Worm (Caenorhabditis elegans) whole organism, L2 larva: ENCODE measurements around the gene T06A10.2.

Experiments used
- C34F6.9 ChIP-seq: fragments of 150-350 bp; optimal IDR thresholded peaks from 2 replicates; lab custom pipeline; 2014; ENCODE audit warnings: missing biosample characterization, missing genetic modification characterization
- F13H6.1 ChIP-seq: sonication (generic microtip); optimal IDR thresholded peaks from 2 replicates; lab custom pipeline; 2016; ENCODE audit warnings: missing genetic modification characterization, missing compliant biosample characterization
- R02D3.7 ChIP-seq: fragments of 150-350 bp; optimal IDR thresholded peaks from 2 replicates; lab custom pipeline; 2014; ENCODE audit warnings: missing biosample characterization, missing genetic modification characterization
- Y55F3AM.14 ChIP-seq: fragments of 200-800 bp; sonication (Bioruptor generic); optimal IDR thresholded peaks from 2 replicates; lab custom pipeline; 2018; ENCODE audit warnings: mild to moderate bottlenecking, missing genetic modification characterization, missing compliant biosample characterization
- alr-1 ChIP-seq: fragments of 150-350 bp; optimal IDR thresholded peaks from 2 replicates; lab custom pipeline; 2014; ENCODE audit warnings: missing biosample characterization, missing genetic modification characterization
- ama-1 ChIP-seq: fragments of 150-350 bp; optimal IDR thresholded peaks from 2 replicates; lab custom pipeline; 2018; ENCODE audit warnings: inconsistent platforms
- blmp-1 ChIP-seq: sonication (generic microtip); optimal IDR thresholded peaks from 2 replicates; lab custom pipeline; 2017; ENCODE audit warnings: missing genetic modification characterization, mild to moderate bottlenecking, missing compliant biosample characterization, antibody characterized with exemption, moderate library complexity; ENCODE audit not compliant: insufficient read depth
- ceh-16 ChIP-seq: fragments of 150-350 bp; optimal IDR thresholded peaks from 2 replicates; lab custom pipeline; 2014; ENCODE audit warnings: missing biosample characterization, missing genetic modification characterization
- ceh-82 ChIP-seq: fragments of 150-350 bp; optimal IDR thresholded peaks from 2 replicates; lab custom pipeline; 2014; ENCODE audit warnings: missing biosample characterization, missing genetic modification characterization
- egl-27 ChIP-seq: sonication (generic microtip); optimal IDR thresholded peaks from 3 replicates; lab custom pipeline; 2017; ENCODE audit warnings: missing biosample characterization, missing genetic modification reagents, missing genetic modification characterization
- elt-1 ChIP-seq: fragments of 150-350 bp; optimal IDR thresholded peaks from 2 replicates; lab custom pipeline; 2014; ENCODE audit warnings: missing biosample characterization, missing genetic modification characterization
- elt-3 ChIP-seq: sonication (generic microtip); optimal IDR thresholded peaks from 2 replicates; lab custom pipeline; 2017; ENCODE audit warnings: missing biosample characterization, missing genetic modification characterization
- gmeb-1 ChIP-seq: fragments of 150-350 bp; optimal IDR thresholded peaks from 2 replicates; lab custom pipeline; 2014; ENCODE audit warnings: missing biosample characterization, missing genetic modification characterization
- lin-11 ChIP-seq: fragments of 150-350 bp; sonication (generic microtip); optimal IDR thresholded peaks from 2 replicates; lab custom pipeline; 2014; ENCODE audit warnings: missing biosample characterization, missing genetic modification characterization, inconsistent platforms, mixed read lengths
- lin-13 ChIP-seq: fragments of 150-350 bp; optimal IDR thresholded peaks from 2 replicates; lab custom pipeline; 2014; ENCODE audit warnings: missing biosample characterization, missing genetic modification reagents, missing genetic modification characterization
- lin-39 ChIP-seq: fragments of 150-350 bp; optimal IDR thresholded peaks from 2 replicates; lab custom pipeline; 2014; ENCODE audit warnings: missing biosample characterization, missing genetic modification reagents, missing genetic modification characterization
- lsy-2 ChIP-seq, 2 experiments: fragments of 150-350 bp in 1 of 2; sonication (generic microtip) in 1 of 2; optimal IDR thresholded peaks; 2 replicates each; lab custom pipeline; 2014 to 2017; ENCODE audit warnings: missing biosample characterization in 2 of 2, missing genetic modification characterization in 2 of 2
- nhr-11 ChIP-seq: fragments of 150-350 bp; optimal IDR thresholded peaks from 2 replicates; lab custom pipeline; 2014; ENCODE audit warnings: missing biosample characterization, missing genetic modification characterization
- nhr-129 ChIP-seq: fragments of 150-350 bp; optimal IDR thresholded peaks from 2 replicates; lab custom pipeline; 2014; ENCODE audit warnings: missing biosample characterization, missing genetic modification characterization
- nhr-23 ChIP-seq: fragments of 150-350 bp; optimal IDR thresholded peaks from 2 replicates; lab custom pipeline; 2014; ENCODE audit warnings: missing biosample characterization, missing genetic modification reagents, missing genetic modification characterization
- nhr-237 ChIP-seq: fragments of 150-350 bp; optimal IDR thresholded peaks from 2 replicates; lab custom pipeline; 2014; ENCODE audit warnings: missing biosample characterization, missing genetic modification characterization
- nhr-25 ChIP-seq: fragments of 150-350 bp; sonication (generic microtip); optimal IDR thresholded peaks from 3 replicates; lab custom pipeline; 2014; ENCODE audit warnings: missing biosample characterization, missing genetic modification characterization
- peb-1 ChIP-seq: fragments of 150-350 bp; optimal IDR thresholded peaks from 2 replicates; lab custom pipeline; 2014; ENCODE audit warnings: missing biosample characterization, missing genetic modification characterization
- sem-4 ChIP-seq: fragments of 150-350 bp; optimal IDR thresholded peaks from 2 replicates; lab custom pipeline; 2014; ENCODE audit warnings: missing biosample characterization, missing genetic modification reagents, missing genetic modification characterization
- skn-1 ChIP-seq: sonication (generic microtip); optimal IDR thresholded peaks from 2 replicates; lab custom pipeline; 2017; ENCODE audit warnings: missing biosample characterization, missing genetic modification characterization
- sma-9 ChIP-seq, 2 experiments: fragments of 150-350 bp in 1 of 2; sonication (generic microtip) in 1 of 2; optimal IDR thresholded peaks; 2 replicates each; lab custom pipeline; 2014 to 2016; ENCODE audit warnings: missing genetic modification characterization in 2 of 2, mild to moderate bottlenecking in 1 of 2, missing biosample characterization in 1 of 2, missing compliant biosample characterization in 1 of 2, missing genetic modification reagents in 1 of 2, moderate library complexity in 1 of 2
- unc-39 ChIP-seq: fragments of 150-350 bp; optimal IDR thresholded peaks from 2 replicates; lab custom pipeline; 2014; ENCODE audit warnings: missing biosample characterization, missing genetic modification characterization
- zag-1 ChIP-seq: fragments of 150-350 bp; optimal IDR thresholded peaks from 2 replicates; lab custom pipeline; 2014; ENCODE audit warnings: missing biosample characterization, missing genetic modification characterization
- ztf-1 ChIP-seq: fragments of 200-800 bp; sonication (Bioruptor generic); conservative IDR thresholded peaks from 2 replicates; pipeline ENCODE4 v1.3.6; 2022; ENCODE audit warnings: missing genetic modification characterization, missing compliant biosample characterization
- ztf-11 ChIP-seq: sonication (generic microtip); optimal IDR thresholded peaks from 2 replicates; lab custom pipeline; 2017; ENCODE audit warnings: missing biosample characterization, missing genetic modification characterization
- ztf-4 ChIP-seq: fragments of 150-350 bp; optimal IDR thresholded peaks from 2 replicates; lab custom pipeline; 2014; ENCODE audit warnings: missing biosample characterization, missing genetic modification characterization

T06A10.2 gene

ce11 chrIV:16925363-16925863, 30.0 kb downstream of the T06A10.2 start:
- no peak for TF ChIP-seq gmeb-1 (tag; lab: Kevin White, UChicago)
- no peak for TF ChIP-seq ama-1 (lab: Kevin White, UChicago)
- TF ChIP-seq Y55F3AM.14 (GFP tag; lab: Kevin White, UChicago) = no peak
- TF ChIP-seq lin-13 (GFP tag; lab: Kevin White, UChicago) = no peak
- TF ChIP-seq alr-1 (tag; lab: Kevin White, UChicago) = no peak
- TF ChIP-seq zag-1 (tag; lab: Kevin White, UChicago) = no peak
- no peak for TF ChIP-seq egl-27
- no peak for TF ChIP-seq R02D3.7
- no peak for TF ChIP-seq skn-1 (tag; lab: Kevin White, UChicago)
- TF ChIP-seq lin-11 (tag; lab: Kevin White, UChicago) = no peak
- TF ChIP-seq blmp-1 (tag; lab: Kevin White, UChicago) = no peak
- TF ChIP-seq ztf-11 (tag; lab: Kevin White, UChicago) = no peak
- no peak for TF ChIP-seq nhr-11 (tag; lab: Kevin White, UChicago)
- TF ChIP-seq ceh-82 (tag; lab: Kevin White, UChicago) = no peak
- TF ChIP-seq lin-39 (tag; lab: Kevin White, UChicago) = no peak
- no peak for TF ChIP-seq nhr-237 (tag; lab: Kevin White, UChicago)

- TF ChIP-seq ztf-4 (no peak), ama-1 (lab: Kevin White, UChicago) (no peak), blmp-1 (tag; lab: Kevin White, UChicago) (no peak), elt-1 (tag; lab: Kevin White, UChicago) (no peak), ceh-82 (tag; lab: Kevin White, UChicago) (no peak), nhr-129 (tag; lab: Kevin White, UChicago) (no peak), peb-1 (no peak), unc-39 (tag; lab: Kevin White, UChicago) (no peak)
Measured at ce11 chrIV:16926558-16926957, 31.2 kb downstream of the T06A10.2 start.

ce11 chrIV:16931077-16931476, 35.7 kb downstream of the T06A10.2 start, which contains the start of gene Y116A8C.49:
Y116A8C.49 (minus strand) TSS chrIV:16931177.
- TF ChIP-seq nhr-25 (no peak), lsy-2 (tag; optimal IDR thresholded peaks at IDR 0.05; lab: Kevin White, UChicago) (no peak), F13H6.1 (tag; lab: Kevin White, UChicago) (no peak)

- TF ChIP-seq nhr-23 (tag; lab: Kevin White, UChicago) (no peak), C34F6.9 (tag; lab: Kevin White, UChicago) (no peak), R02D3.7 (no peak), skn-1 (tag; lab: Kevin White, UChicago) (no peak), alr-1 (tag; lab: Kevin White, UChicago) (no peak), nhr-237 (tag; lab: Kevin White, UChicago) (no peak), ama-1 (lab: Kevin White, UChicago) (no peak), Y55F3AM.14 (GFP tag; lab: Kevin White, UChicago) (no peak), sem-4 (tag; lab: Kevin White, UChicago) (no peak), ztf-1 (no peak), lsy-2 (tag; optimal IDR thresholded peaks at IDR 0.05; lab: Kevin White, UChicago) (no peak), nhr-25 (no peak), elt-3 (tag; lab: Kevin White, UChicago) (no peak), sma-9 (GFP tag; optimal IDR thresholded peaks at IDR 0.05; lab: Kevin White, UChicago) (no peak), sma-9 (tag; optimal IDR thresholded peaks at IDR 0.05; lab: Kevin White, UChicago) (no peak), elt-1 (tag; lab: Kevin White, UChicago) (no peak), unc-39 (tag; lab: Kevin White, UChicago) (no peak)
Measured at ce11 chrIV:16936053-16936452, 40.7 kb downstream of the T06A10.2 start.

- TF ChIP-seq ztf-4 (no peak), ceh-16 (no peak), elt-3 (tag; lab: Kevin White, UChicago) (no peak), peb-1 (no peak)
Measured at ce11 chrIV:16939001-16939400, 43.6 kb downstream of the T06A10.2 start, which contains the start of gene Y116A8C.10. Y116A8C.10 (minus strand) TSS chrIV:16939101.
